Worm (Caenorhabditis elegans) whole organism, young adult: Measurements from ENCODE around the gene F41F3.8.

Experiments used
- F37B4.10 ChIP-seq: fragments of 200-800 bp; sonication (Bioruptor generic); IDR thresholded peaks from 2 replicates; pipeline ENCODE4 v1.3.6; 2022; ENCODE audit warnings: missing genetic modification characterization, missing compliant biosample characterization
- F57C9.4 ChIP-seq: sonication (generic microtip); optimal IDR thresholded peaks from 2 replicates; lab custom pipeline; 2017; ENCODE audit warnings: mild to moderate bottlenecking, missing genetic modification characterization, missing compliant biosample characterization
- K12H6.12 ChIP-seq: fragments of 200-800 bp; sonication (Bioruptor generic); optimal IDR thresholded peaks from 2 replicates; lab custom pipeline; 2018; ENCODE audit warnings: mild to moderate bottlenecking, missing genetic modification characterization, missing compliant biosample characterization
- T26A5.8 ChIP-seq: sonication (generic microtip); optimal IDR thresholded peaks from 2 replicates; lab custom pipeline; 2016; ENCODE audit warnings: missing genetic modification characterization, missing compliant biosample characterization
- Y53F4B.3 ChIP-seq: fragments of 200-800 bp; sonication (Bioruptor generic); IDR thresholded peaks from 2 replicates; pipeline ENCODE4 v1.3.6; 2022; ENCODE audit warnings: missing genetic modification reagents, missing genetic modification characterization, missing compliant biosample characterization
- Y53G8AR.9 ChIP-seq: fragments of 200-800 bp; sonication (Bioruptor generic); conservative IDR thresholded peaks from 2 replicates; pipeline ENCODE4 v1.3.6; 2022; ENCODE audit warnings: missing genetic modification reagents, missing genetic modification characterization, missing compliant biosample characterization
- Y67H2A.10 ChIP-seq: fragments of 200-800 bp; sonication (Bioruptor generic); conservative IDR thresholded peaks from 2 replicates; pipeline ENCODE4 v1.3.6; 2022; ENCODE audit warnings: missing genetic modification reagents, missing genetic modification characterization, missing compliant biosample characterization
- Y79H2A.3 ChIP-seq: fragments of 200-800 bp; sonication (Bioruptor generic); conservative IDR thresholded peaks from 2 replicates; pipeline ENCODE4 v1.3.6; 2022; ENCODE audit warnings: missing genetic modification reagents, missing genetic modification characterization, missing compliant biosample characterization
- akir-1 ChIP-seq: fragments of 200-800 bp; sonication (Bioruptor generic); optimal IDR thresholded peaks from 2 replicates; lab custom pipeline; 2018; ENCODE audit warnings: mild to moderate bottlenecking, missing genetic modification characterization, moderate library complexity, missing compliant biosample characterization
- ama-1 ChIP-seq, 3 experiments: fragments of 150-350 bp in 1 of 3; sonication (generic microtip) in 2 of 3; optimal IDR thresholded peaks; 2 replicates each; lab custom pipeline; 2014 to 2018; ENCODE audit warnings: missing biosample characterization in 2 of 3, missing genetic modification characterization in 2 of 3, missing genetic modification reagents in 2 of 3
- aptf-2 ChIP-seq: fragments of 200-800 bp; sonication (Bioruptor generic); conservative IDR thresholded peaks from 2 replicates; pipeline ENCODE4 v1.3.6; 2022; ENCODE audit warnings: missing genetic modification reagents, missing genetic modification characterization, missing compliant biosample characterization
- attf-6 ChIP-seq: fragments of 200-800 bp; sonication (Bioruptor generic); IDR thresholded peaks from 2 replicates; pipeline ENCODE4 v1.3.6; 2022; ENCODE audit warnings: missing genetic modification reagents, missing genetic modification characterization, missing compliant biosample characterization
- cebp-1 ChIP-seq, 2 experiments: fragments of 200-800 bp in 1 of 2; sonication (Bioruptor generic) in 1 of 2; sonication (generic microtip) in 1 of 2; IDR thresholded peaks in 1 of 2; optimal IDR thresholded peaks in 1 of 2; 2 replicates each; pipeline versions ENCODE4 v1.3.6 to Lab custom; 2017 to 2022; ENCODE audit warnings: missing compliant biosample characterization in 2 of 2, missing genetic modification characterization in 2 of 2, mild to moderate bottlenecking in 1 of 2, missing genetic modification reagents in 1 of 2, moderate library complexity in 1 of 2
- ceh-100 ChIP-seq: fragments of 200-800 bp; sonication (Bioruptor generic); IDR thresholded peaks from 2 replicates; pipeline ENCODE4 v1.3.6; 2022; ENCODE audit warnings: missing genetic modification reagents, missing genetic modification characterization, missing compliant biosample characterization
- dox-1 ChIP-seq: fragments of 200-800 bp; sonication (Bioruptor generic); IDR thresholded peaks from 2 replicates; pipeline ENCODE4 v1.3.6; 2022; ENCODE audit warnings: missing genetic modification reagents, missing genetic modification characterization, missing compliant biosample characterization
- dpff-1 ChIP-seq: sonication (generic microtip); optimal IDR thresholded peaks from 2 replicates; lab custom pipeline; 2017; ENCODE audit warnings: mild to moderate bottlenecking, missing genetic modification characterization, missing compliant biosample characterization
- egl-18 ChIP-seq: fragments of 200-800 bp; sonication (Bioruptor generic); IDR thresholded peaks from 2 replicates; pipeline ENCODE4 v1.3.6; 2022; ENCODE audit warnings: missing genetic modification reagents, missing genetic modification characterization, missing compliant biosample characterization
- hmg-1.2 ChIP-seq: fragments of 200-800 bp; sonication (Bioruptor generic); IDR thresholded peaks from 2 replicates; pipeline ENCODE4 v1.3.6; 2022; ENCODE audit warnings: missing genetic modification reagents, missing genetic modification characterization, missing compliant biosample characterization
- hmg-20 ChIP-seq: fragments of 200-800 bp; sonication (Bioruptor generic); IDR thresholded peaks from 2 replicates; pipeline ENCODE4 v1.3.6; 2022; ENCODE audit warnings: missing genetic modification reagents, missing genetic modification characterization, missing compliant biosample characterization
- hrde-1 ChIP-seq: sonication (generic microtip); optimal IDR thresholded peaks from 2 replicates; lab custom pipeline; 2016; ENCODE audit warnings: missing genetic modification characterization, mild to moderate bottlenecking, missing compliant biosample characterization, moderate library complexity, missing genotype, missing genetic modification reagents, borderline replicate concordance
- lsl-1 ChIP-seq: fragments of 200-800 bp; sonication (Bioruptor generic); optimal IDR thresholded peaks from 2 replicates; lab custom pipeline; 2018; ENCODE audit warnings: mild to moderate bottlenecking, missing genetic modification characterization, moderate library complexity, missing compliant biosample characterization
- madf-10 ChIP-seq: sonication (generic microtip); optimal IDR thresholded peaks from 2 replicates; lab custom pipeline; 2016; ENCODE audit warnings: mild to moderate bottlenecking, missing genetic modification characterization, missing compliant biosample characterization
- madf-3 ChIP-seq: fragments of 200-800 bp; sonication (Bioruptor generic); IDR thresholded peaks from 2 replicates; pipeline ENCODE4 v1.3.6; 2022; ENCODE audit warnings: missing genetic modification reagents, missing genetic modification characterization, missing compliant biosample characterization
- mel-28 ChIP-seq: sonication (generic microtip); optimal IDR thresholded peaks from 2 replicates; lab custom pipeline; 2016; ENCODE audit warnings: borderline replicate concordance, mild to moderate bottlenecking, missing genetic modification characterization, missing compliant biosample characterization
- mxl-1 ChIP-seq: sonication (generic microtip); optimal IDR thresholded peaks from 2 replicates; lab custom pipeline; 2016; ENCODE audit warnings: missing genetic modification characterization, missing compliant biosample characterization
- nfya-1 ChIP-seq: sonication (generic microtip); optimal IDR thresholded peaks from 2 replicates; lab custom pipeline; 2017; ENCODE audit warnings: antibody characterized with exemption, missing compliant biosample characterization, missing genetic modification characterization, borderline replicate concordance; ENCODE audit not compliant: insufficient read depth
- nhr-120 ChIP-seq: fragments of 200-800 bp; sonication (Bioruptor generic); IDR thresholded peaks from 2 replicates; pipeline ENCODE4 v1.3.6; 2022; ENCODE audit warnings: missing genetic modification characterization, missing compliant biosample characterization
- nhr-90 ChIP-seq: sonication (generic microtip); optimal IDR thresholded peaks from 2 replicates; lab custom pipeline; 2016; ENCODE audit warnings: missing genotype, mild to moderate bottlenecking, missing genetic modification characterization, missing compliant biosample characterization
- repo-1 ChIP-seq: sonication (generic microtip); optimal IDR thresholded peaks from 2 replicates; lab custom pipeline; 2017; ENCODE audit warnings: mild to moderate bottlenecking, missing genetic modification characterization, missing compliant biosample characterization
- sdz-38 ChIP-seq: sonication (generic microtip); optimal IDR thresholded peaks from 2 replicates; lab custom pipeline; 2016; ENCODE audit warnings: missing genotype, missing genetic modification characterization, missing compliant biosample characterization
- snpc-1.1 ChIP-seq: sonication (generic microtip); optimal IDR thresholded peaks from 2 replicates; lab custom pipeline; 2017; ENCODE audit warnings: missing genetic modification characterization, mild to moderate bottlenecking, missing compliant biosample characterization, antibody characterized with exemption, moderate library complexity, missing genotype, missing genetic modification reagents; ENCODE audit not compliant: insufficient read depth
- somi-1 ChIP-seq: fragments of 200-800 bp; sonication (Bioruptor generic); optimal IDR thresholded peaks from 2 replicates; lab custom pipeline; 2018; ENCODE audit warnings: mild to moderate bottlenecking, missing genetic modification characterization, missing compliant biosample characterization
- sptf-2 ChIP-seq: fragments of 200-800 bp; sonication (Bioruptor generic); optimal IDR thresholded peaks from 2 replicates; lab custom pipeline; 2018; ENCODE audit warnings: mild to moderate bottlenecking, missing genetic modification characterization, missing compliant biosample characterization
- tlf-1 ChIP-seq: fragments of 200-800 bp; sonication (Bioruptor generic); optimal IDR thresholded peaks from 2 replicates; lab custom pipeline; 2018; ENCODE audit warnings: mild to moderate bottlenecking, missing genetic modification characterization, missing compliant biosample characterization

The F41F3.8 gene

DNA sequence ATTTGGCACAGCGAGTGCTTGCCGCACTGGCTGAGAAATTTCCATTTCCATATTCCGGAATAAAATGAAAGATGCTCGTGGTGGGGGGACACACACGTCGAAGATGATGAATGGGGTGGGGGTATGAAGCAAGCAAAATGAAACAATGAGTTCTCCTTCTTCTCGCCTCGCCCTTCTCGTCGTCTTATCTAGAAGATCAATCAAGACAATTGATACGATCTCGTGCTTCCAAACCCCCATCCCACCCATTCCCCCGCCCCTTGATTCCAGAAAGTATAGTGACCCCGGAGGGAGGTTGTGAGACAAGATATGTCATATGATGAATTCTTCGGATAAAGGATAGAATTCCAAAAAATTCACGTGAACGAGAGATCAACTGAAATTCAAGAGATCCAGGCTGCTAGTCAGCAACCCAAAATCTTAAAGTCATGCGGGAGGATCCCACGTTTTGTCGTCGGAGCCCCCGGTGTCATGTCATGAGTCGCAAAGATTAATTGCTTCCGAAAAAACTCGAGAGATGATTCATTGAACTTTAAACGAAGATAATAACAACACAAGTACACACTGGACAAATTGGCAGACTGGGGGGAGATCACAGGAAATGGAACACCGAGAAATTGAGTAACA, 46.0 kb downstream of the F41F3.8 start:
- peak; percentile 16 for TF ChIP-seq dpff-1
- no peak for TF ChIP-seq nfya-1 (tag; lab: Kevin White, UChicago)
- peak; percentile 26 for TF ChIP-seq K12H6.12
- TF ChIP-seq, all 124 proteins: peak for 2

DNA sequence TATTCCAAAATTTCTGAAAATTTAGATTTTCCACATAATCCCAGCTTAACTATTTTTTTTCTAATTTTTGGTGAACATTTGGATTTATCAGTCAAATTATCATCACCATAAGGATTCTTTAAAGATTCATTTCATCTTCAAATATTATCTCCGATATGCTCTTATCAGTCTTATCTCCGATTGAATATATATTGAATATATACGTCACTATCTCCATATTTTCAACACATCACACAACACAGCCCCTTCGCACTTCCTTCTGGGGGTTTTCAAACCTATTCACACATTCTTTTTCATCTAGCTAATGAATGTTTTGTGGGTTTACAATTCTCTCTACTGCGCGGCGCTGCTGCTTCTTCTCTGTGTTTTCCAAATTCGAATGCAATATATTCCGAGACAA, 50.0 kb downstream of the F41F3.8 start:
- no peak for TF ChIP-seq cebp-1 (GFP tag; IDR thresholded peaks at IDR 0.05; lab: Robert Waterston, UW)
- no peak for TF ChIP-seq cebp-1 (tag; optimal IDR thresholded peaks at IDR 0.05; lab: Kevin White, UChicago)
- TF ChIP-seq nhr-90 (tag; lab: Kevin White, UChicago), result no peak
- TF ChIP-seq F57C9.4 (tag; lab: Kevin White, UChicago), result no peak
- no peak for TF ChIP-seq madf-10
- no peak for TF ChIP-seq ceh-100 (GFP tag; lab: Robert Waterston, UW)
- TF ChIP-seq nhr-120, result no peak
- TF ChIP-seq lsl-1, result no peak
- TF ChIP-seq dox-1 (GFP tag; lab: Robert Waterston, UW), result no peak
- TF ChIP-seq mxl-1 (tag; lab: Kevin White, UChicago), result no peak
- no peak for TF ChIP-seq attf-6
- no peak for TF ChIP-seq Y53F4B.3 (GFP tag; lab: Robert Waterston, UW)
- no peak for TF ChIP-seq akir-1 (GFP tag; lab: Kevin White, UChicago)
- TF ChIP-seq sdz-38 (tag; lab: Kevin White, UChicago), result no peak
- no peak for TF ChIP-seq somi-1 (GFP tag; lab: Kevin White, UChicago)
- no peak for TF ChIP-seq Y53G8AR.9

- TF ChIP-seq sptf-2 (GFP tag; lab: Kevin White, UChicago) (no peak), egl-18 (GFP tag; lab: Robert Waterston, UW) (no peak), aptf-2 (no peak), F37B4.10 (GFP tag; lab: Robert Waterston, UW) (no peak), hmg-1.2 (no peak), Y67H2A.10 (GFP tag; lab: Robert Waterston, UW) (no peak), tlf-1 (GFP tag; lab: Kevin White, UChicago) (no peak), hrde-1 (tag; lab: Kevin White, UChicago) (no peak), mel-28 (tag; lab: Kevin White, UChicago) (no peak), snpc-1.1 (no peak), cebp-1 (GFP tag; IDR thresholded peaks at IDR 0.05; lab: Robert Waterston, UW) (no peak), cebp-1 (tag; optimal IDR thresholded peaks at IDR 0.05; lab: Kevin White, UChicago) (no peak), T26A5.8 (tag; lab: Kevin White, UChicago) (no peak), mxl-1 (tag; lab: Kevin White, UChicago) (no peak), hmg-20 (GFP tag; lab: Robert Waterston, UW) (no peak), Y79H2A.3 (no peak), repo-1 (tag; lab: Kevin White, UChicago) (no peak), ama-1 (optimal IDR thresholded peaks at IDR 0.05; lab: Kevin White, UChicago) (no peak), ama-1 (GFP tag; optimal IDR thresholded peaks at IDR 0.05; lab: Kevin White, UChicago) (no peak), madf-3 (no peak)
These were observed 51.6 kb downstream of the F41F3.8 start, which contains the start of gene ZC266.1 for ce11 chrV:4700189-4700588. TSS of gene ZC266.1 (minus strand) at chrV:4700289.
